Worm (Caenorhabditis elegans) whole organism, L3 larva: ENCODE results near the gene ncx-7.

Source experiments
- R02D3.7 ChIP-seq: fragments of 150-350 bp; optimal IDR thresholded peaks from 2 replicates; lab custom pipeline; 2014; ENCODE audit warnings: missing biosample characterization, missing genetic modification characterization
- ZK546.5 ChIP-seq: sonication (generic microtip); optimal IDR thresholded peaks from 2 replicates; lab custom pipeline; 2017; ENCODE audit warnings: missing biosample characterization, missing genetic modification characterization
- aly-2 ChIP-seq: fragments of 150-350 bp; optimal IDR thresholded peaks from 2 replicates; lab custom pipeline; 2014; ENCODE audit warnings: missing biosample characterization, missing genetic modification characterization
- ama-1 ChIP-seq: fragments of 150-350 bp; optimal IDR thresholded peaks from 2 replicates; lab custom pipeline; 2018
- ceh-16 ChIP-seq: sonication (generic microtip); optimal IDR thresholded peaks from 2 replicates; lab custom pipeline; 2017; ENCODE audit warnings: missing biosample characterization, missing genetic modification characterization
- ceh-28 ChIP-seq: fragments of 150-350 bp; optimal IDR thresholded peaks from 2 replicates; lab custom pipeline; 2014; ENCODE audit warnings: missing biosample characterization, missing genetic modification reagents, missing genetic modification characterization
- ceh-82 ChIP-seq: fragments of 150-350 bp; optimal IDR thresholded peaks from 2 replicates; lab custom pipeline; 2014; ENCODE audit warnings: missing biosample characterization, missing genetic modification characterization
- ceh-9 ChIP-seq: sonication (generic microtip); optimal IDR thresholded peaks from 2 replicates; lab custom pipeline; 2018; ENCODE audit warnings: missing biosample characterization, missing genetic modification characterization
- daf-12 ChIP-seq: fragments of 150-350 bp; optimal IDR thresholded peaks from 2 replicates; lab custom pipeline; 2014; ENCODE audit warnings: missing biosample characterization, missing genetic modification reagents, missing genetic modification characterization
- egl-27 ChIP-seq: sonication (generic microtip); optimal IDR thresholded peaks from 4 replicates; lab custom pipeline; 2017; ENCODE audit warnings: missing biosample characterization, missing genetic modification reagents, missing genetic modification characterization
- egl-5 ChIP-seq: fragments of 150-350 bp; optimal IDR thresholded peaks from 2 replicates; lab custom pipeline; 2017; ENCODE audit warnings: missing biosample characterization, missing genetic modification reagents, missing genetic modification characterization, inconsistent platforms
- elt-1 ChIP-seq: fragments of 150-350 bp; optimal IDR thresholded peaks from 2 replicates; lab custom pipeline; 2014; ENCODE audit warnings: missing biosample characterization, missing genetic modification characterization
- elt-2 ChIP-seq: sonication (generic microtip); optimal IDR thresholded peaks from 2 replicates; lab custom pipeline; 2016; ENCODE audit warnings: missing genetic modification reagents, mild to moderate bottlenecking, missing genetic modification characterization, missing compliant biosample characterization
- elt-3 ChIP-seq, 3 experiments: fragments of 150-350 bp in 1 of 3; sonication (generic microtip) in 2 of 3; optimal IDR thresholded peaks; 2 replicates in 2 of 3; 4 replicates in 1 of 3; lab custom pipeline; 2014 to 2017; ENCODE audit warnings: missing biosample characterization in 3 of 3, missing genetic modification characterization in 3 of 3
- eor-1 ChIP-seq, 2 experiments: fragments of 150-350 bp; optimal IDR thresholded peaks; 2 replicates each; lab custom pipeline; 2014 to 2018; ENCODE audit warnings: missing biosample characterization in 2 of 2, missing genetic modification characterization in 2 of 2
- fkh-10 ChIP-seq: sonication (generic microtip); optimal IDR thresholded peaks from 2 replicates; lab custom pipeline; 2017; ENCODE audit warnings: missing biosample characterization, missing genetic modification reagents, missing genetic modification characterization
- fkh-2 ChIP-seq: fragments of 150-350 bp; optimal IDR thresholded peaks from 2 replicates; lab custom pipeline; 2014; ENCODE audit warnings: missing biosample characterization, missing genetic modification reagents, missing genetic modification characterization
- fos-1 ChIP-seq: fragments of 150-350 bp; optimal IDR thresholded peaks from 2 replicates; lab custom pipeline; 2014; ENCODE audit warnings: missing biosample characterization, missing genetic modification characterization
- hmg-11 ChIP-seq: sonication (generic microtip); optimal IDR thresholded peaks from 2 replicates; lab custom pipeline; 2016; ENCODE audit warnings: missing genetic modification characterization, missing compliant biosample characterization
- lin-15B ChIP-seq: fragments of 150-350 bp; optimal IDR thresholded peaks from 2 replicates; lab custom pipeline; 2014; ENCODE audit warnings: missing biosample characterization, missing genetic modification characterization
- lin-39 ChIP-seq: fragments of 150-350 bp; optimal IDR thresholded peaks from 2 replicates; lab custom pipeline; 2018; ENCODE audit warnings: missing biosample characterization, missing genetic modification reagents, missing genetic modification characterization
- lsy-12 ChIP-seq: sonication (generic microtip); optimal IDR thresholded peaks from 2 replicates; lab custom pipeline; 2016; ENCODE audit warnings: mild to moderate bottlenecking, missing genetic modification characterization, missing compliant biosample characterization
- mdl-1 ChIP-seq: fragments of 150-350 bp; optimal IDR thresholded peaks from 2 replicates; lab custom pipeline; 2014; ENCODE audit warnings: missing biosample characterization, missing genetic modification characterization
- mml-1 ChIP-seq: fragments of 150-350 bp; sonication (generic microtip); optimal IDR thresholded peaks from 3 replicates; lab custom pipeline; 2014; ENCODE audit warnings: missing biosample characterization, missing genetic modification characterization
- nfya-1 ChIP-seq: sonication (generic microtip); optimal IDR thresholded peaks from 2 replicates; lab custom pipeline; 2017; ENCODE audit warnings: missing genetic modification characterization, mild to moderate bottlenecking, missing compliant biosample characterization, antibody characterized with exemption, moderate library complexity; ENCODE audit not compliant: insufficient read depth
- nhr-11 ChIP-seq: fragments of 150-350 bp; optimal IDR thresholded peaks from 2 replicates; lab custom pipeline; 2014; ENCODE audit warnings: missing biosample characterization, missing genetic modification characterization
- nhr-23 ChIP-seq: fragments of 150-350 bp; optimal IDR thresholded peaks from 2 replicates; lab custom pipeline; 2014; ENCODE audit warnings: missing biosample characterization, missing genetic modification reagents, missing genetic modification characterization
- nhr-237 ChIP-seq: fragments of 150-350 bp; optimal IDR thresholded peaks from 2 replicates; lab custom pipeline; 2014; ENCODE audit warnings: missing biosample characterization, missing genetic modification characterization
- nhr-25 ChIP-seq: sonication (generic microtip); optimal IDR thresholded peaks from 2 replicates; lab custom pipeline; 2017; ENCODE audit warnings: missing biosample characterization, missing genetic modification characterization
- nhr-28 ChIP-seq: fragments of 150-350 bp; optimal IDR thresholded peaks from 2 replicates; lab custom pipeline; 2014; ENCODE audit warnings: missing biosample characterization, missing genetic modification characterization
- nhr-43 ChIP-seq: sonication (generic microtip); optimal IDR thresholded peaks from 2 replicates; lab custom pipeline; 2016; ENCODE audit warnings: mild to moderate bottlenecking, missing genetic modification characterization, missing compliant biosample characterization; ENCODE audit not compliant: poor library complexity, severe bottlenecking
- nhr-67 ChIP-seq: fragments of 150-350 bp; optimal IDR thresholded peaks from 2 replicates; lab custom pipeline; 2014; ENCODE audit warnings: missing biosample characterization, missing genetic modification characterization
- nhr-76 ChIP-seq: fragments of 150-350 bp; sonication (generic microtip); optimal IDR thresholded peaks from 5 replicates; lab custom pipeline; 2014; ENCODE audit warnings: missing biosample characterization, missing genetic modification characterization
- nhr-77 ChIP-seq: fragments of 150-350 bp; optimal IDR thresholded peaks from 2 replicates; lab custom pipeline; 2014; ENCODE audit warnings: missing biosample characterization, missing genetic modification characterization
- pha-4 ChIP-seq: fragments of 150-350 bp; optimal IDR thresholded peaks from 2 replicates; lab custom pipeline; 2014; ENCODE audit warnings: missing biosample characterization, missing genetic modification reagents, missing genetic modification characterization
- pqm-1 ChIP-seq: fragments of 150-350 bp; optimal IDR thresholded peaks from 2 replicates; lab custom pipeline; 2017; ENCODE audit warnings: missing biosample characterization, missing genetic modification characterization, inconsistent platforms
- sea-2 ChIP-seq: fragments of 150-350 bp; sonication (generic microtip); optimal IDR thresholded peaks from 4 replicates; lab custom pipeline; 2014; ENCODE audit warnings: missing biosample characterization, missing genetic modification reagents, missing genetic modification characterization
- snpc-4 ChIP-seq: fragments of 150-350 bp; optimal IDR thresholded peaks from 2 replicates; lab custom pipeline; 2014; ENCODE audit warnings: missing biosample characterization, missing genetic modification characterization
- tbx-2 ChIP-seq: sonication (generic microtip); optimal IDR thresholded peaks from 2 replicates; lab custom pipeline; 2016; ENCODE audit warnings: mild to moderate bottlenecking, missing genetic modification characterization, missing compliant biosample characterization
- ztf-11 ChIP-seq: fragments of 150-350 bp; optimal IDR thresholded peaks from 2 replicates; lab custom pipeline; 2014; ENCODE audit warnings: missing biosample characterization, missing genetic modification characterization
- ztf-4 ChIP-seq: fragments of 150-350 bp; optimal IDR thresholded peaks from 2 replicates; lab custom pipeline; 2014; ENCODE audit warnings: missing biosample characterization, missing genetic modification characterization

ncx-7 gene

DNA sequence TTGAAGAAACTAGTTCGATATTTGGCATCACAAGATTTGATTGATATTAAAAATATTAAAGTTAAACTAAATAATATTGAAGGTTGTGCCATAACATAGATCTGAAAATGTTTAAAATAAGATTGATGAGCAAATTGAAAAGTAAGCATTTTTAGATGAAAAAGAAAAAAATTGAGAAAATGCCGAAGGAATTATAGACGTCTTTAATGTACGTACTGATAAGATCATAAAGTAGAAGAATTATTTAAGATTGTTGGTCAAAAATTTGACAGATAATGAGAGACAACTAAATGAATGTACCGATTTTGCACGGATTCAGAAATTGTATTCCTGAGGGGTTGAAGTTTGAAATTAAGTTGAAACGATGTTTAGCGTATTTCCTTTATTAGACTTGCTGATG, at the start of gene ncx-7:
ncx-7 (minus strand) TSS at position 101 of the 400 bp plus-strand sequence.
- TF ChIP-seq elt-3 (tag; optimal IDR thresholded peaks at IDR 0.05; lab: Kevin White, UChicago), result no peak
- TF ChIP-seq lsy-12 (tag; lab: Kevin White, UChicago), result no peak
- TF ChIP-seq sea-2 (GFP tag; lab: Kevin White, UChicago), result no peak
- TF ChIP-seq elt-2 (tag; lab: Kevin White, UChicago), result peak; percentile 58
- no peak for TF ChIP-seq lin-15B
- no peak for TF ChIP-seq nhr-237 (tag; lab: Kevin White, UChicago)
- TF ChIP-seq fos-1 (tag; lab: Kevin White, UChicago), result no peak
- no peak for TF ChIP-seq nhr-11 (tag; lab: Kevin White, UChicago)
- no peak for TF ChIP-seq ztf-4 (tag; lab: Kevin White, UChicago)
- no peak for TF ChIP-seq daf-12
- TF ChIP-seq pqm-1, result peak; percentile 36

DNA sequence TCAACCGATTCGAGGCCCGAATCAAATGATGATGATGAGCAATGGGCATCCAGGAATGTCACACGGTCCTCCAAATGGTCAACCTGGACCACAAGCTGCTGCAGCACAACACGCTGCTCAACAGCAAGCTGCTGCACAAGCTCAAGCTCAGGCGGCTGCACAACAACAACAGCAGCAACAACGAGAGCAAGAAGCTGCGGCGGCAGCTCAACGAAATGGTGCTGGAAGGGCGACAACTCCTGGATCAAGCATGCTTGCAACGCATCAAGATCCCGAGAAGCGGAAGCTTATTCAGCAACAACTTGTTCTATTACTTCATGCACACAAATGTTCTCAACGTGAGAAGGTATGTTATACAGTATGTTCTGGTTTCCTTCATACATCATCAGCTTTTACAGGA, 47.9 kb upstream of the ncx-7 start:
- TF ChIP-seq tbx-2 (tag; lab: Kevin White, UChicago) (no peak), nhr-237 (tag; lab: Kevin White, UChicago) (no peak), ama-1 (lab: Kevin White, UChicago) (no peak), nhr-11 (tag; lab: Kevin White, UChicago) (no peak), lin-39 (tag; lab: Kevin White, UChicago) (no peak), elt-3 (tag; optimal IDR thresholded peaks at IDR 0.05; lab: Kevin White, UChicago) (no peak), ZK546.5 (tag; lab: Kevin White, UChicago) (no peak), eor-1 (tag; optimal IDR thresholded peaks at IDR 0.05; lab: Kevin White, UChicago) (no peak), pqm-1 (no peak), ztf-11 (tag; lab: Kevin White, UChicago) (no peak), nhr-76 (tag; lab: Kevin White, UChicago) (no peak)

DNA sequence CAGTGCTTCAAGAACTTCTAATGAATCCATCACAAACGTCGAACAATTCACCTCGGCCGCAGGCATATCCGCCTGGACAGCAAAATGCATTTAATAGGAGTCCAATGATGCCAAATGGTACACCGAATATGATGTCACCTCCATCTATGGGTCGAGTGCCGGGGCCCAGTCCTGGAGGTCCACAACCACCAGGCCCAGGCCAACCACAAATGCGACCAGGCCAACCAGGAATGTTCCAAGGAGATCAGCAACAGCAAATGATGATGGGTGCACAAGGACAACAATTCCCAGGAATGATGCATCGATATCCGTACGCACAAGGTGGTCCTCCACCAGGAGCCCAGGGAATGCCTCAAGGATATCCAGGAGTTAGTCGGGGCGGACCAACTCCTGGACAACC, 47.0 kb upstream of the ncx-7 start:
- TF ChIP-seq nfya-1 (tag; lab: Kevin White, UChicago) (no peak), nhr-11 (tag; lab: Kevin White, UChicago) (no peak), egl-27 (tag; lab: Kevin White, UChicago) (no peak), elt-1 (no peak), snpc-4 (tag; lab: Kevin White, UChicago) (no peak), ama-1 (lab: Kevin White, UChicago) (no peak)

DNA sequence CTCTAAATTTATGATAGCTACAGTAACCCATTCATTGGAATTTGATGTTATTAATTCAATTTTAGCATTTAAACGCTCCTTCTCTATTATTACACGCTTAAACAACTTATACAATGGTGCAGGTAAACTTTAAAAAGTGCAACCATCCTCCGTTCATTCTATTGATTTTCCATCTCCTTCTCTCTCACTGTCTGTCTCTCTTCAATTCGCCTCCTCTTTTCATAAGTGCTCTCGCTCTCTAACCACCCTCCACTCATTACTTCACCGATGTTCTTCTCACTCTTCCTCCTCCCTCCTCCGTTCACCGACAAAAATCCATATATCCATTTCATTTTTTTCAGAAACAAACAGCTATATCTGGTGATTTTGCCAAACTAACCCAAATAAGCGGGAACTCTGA, 46.1 kb upstream of the ncx-7 start, which contains the start of gene cbp-1:
cbp-1 (plus strand) TSS at position 335 of the 400 bp plus-strand sequence.
- peak; percentile 44 for TF ChIP-seq egl-5
- peak; percentile 83 for TF ChIP-seq ceh-28 (tag; lab: Kevin White, UChicago)
- peak; percentile 48 for TF ChIP-seq daf-12
- no peak for TF ChIP-seq mml-1 (tag; lab: Kevin White, UChicago)
- TF ChIP-seq egl-27 (tag; lab: Kevin White, UChicago), result no peak
- TF ChIP-seq ceh-16, result no peak
- no peak for TF ChIP-seq mdl-1 (tag; lab: Kevin White, UChicago)
- TF ChIP-seq lin-39 (tag; lab: Kevin White, UChicago), result peak; percentile 53
- peak; percentile 69 for TF ChIP-seq nfya-1 (tag; lab: Kevin White, UChicago)
- peak; percentile 18 for TF ChIP-seq hmg-11 (tag; lab: Kevin White, UChicago)
- peak; percentile 51 for TF ChIP-seq nhr-25 (tag; lab: Kevin White, UChicago)
- no peak for TF ChIP-seq nhr-76 (tag; lab: Kevin White, UChicago)
- TF ChIP-seq ceh-9 (tag; lab: Kevin White, UChicago), result no peak
- peak; percentile 57 for TF ChIP-seq nhr-23 (tag; lab: Kevin White, UChicago)
- TF ChIP-seq pha-4 (tag; lab: Kevin White, UChicago), result peak; percentile 73

DNA sequence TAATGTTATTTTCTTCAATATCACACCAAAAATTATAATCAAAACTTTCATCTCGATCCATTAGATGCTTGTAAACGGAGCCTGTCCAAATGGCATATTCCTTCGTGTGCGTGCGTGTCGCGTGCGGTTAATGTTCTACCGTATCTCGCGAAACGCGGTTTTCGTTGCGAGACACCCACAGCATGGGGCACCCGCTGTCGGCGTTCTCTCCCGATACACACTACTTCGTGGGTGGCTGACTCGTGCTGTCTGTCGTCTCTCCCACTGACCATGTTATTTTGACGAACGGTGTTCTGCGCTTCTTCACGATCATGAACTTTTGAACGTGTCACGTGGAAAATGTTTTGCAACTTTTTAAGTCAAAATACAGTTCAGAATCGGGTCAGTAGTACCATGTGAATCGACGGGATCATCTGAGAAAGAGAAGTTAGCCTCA, 45.4 kb upstream of the ncx-7 start:
- TF ChIP-seq lin-39 (tag; lab: Kevin White, UChicago), result peak; percentile 100
- peak; percentile 91 for TF ChIP-seq nhr-11 (tag; lab: Kevin White, UChicago)
- peak; percentile 98 for TF ChIP-seq nhr-43 (tag; lab: Kevin White, UChicago)
- peak; percentile 66 for TF ChIP-seq fkh-10 (GFP tag; lab: Kevin White, UChicago)
- peak; percentile 77 for TF ChIP-seq nhr-77
- TF ChIP-seq fkh-2 (tag; lab: Kevin White, UChicago), result no peak
- peak; percentile 70 for TF ChIP-seq daf-12
- peak; percentile 99 for TF ChIP-seq nhr-23 (tag; lab: Kevin White, UChicago)
- TF ChIP-seq egl-5, result peak; percentile 98
- TF ChIP-seq tbx-2 (tag; lab: Kevin White, UChicago), result peak; percentile 97
- peak; percentile 90 for TF ChIP-seq R02D3.7 (tag; lab: Kevin White, UChicago)
- TF ChIP-seq aly-2 (tag; lab: Kevin White, UChicago), result peak; percentile 90
- peak; percentile 16 for TF ChIP-seq nhr-28 (tag; lab: Kevin White, UChicago)
- peak; percentile 93 for TF ChIP-seq ceh-82
- TF ChIP-seq nhr-237 (tag; lab: Kevin White, UChicago), result peak; percentile 4
- peak; percentile 78 for TF ChIP-seq egl-27 (tag; lab: Kevin White, UChicago)
- TF ChIP-seq eor-1 (tag; optimal IDR thresholded peaks at IDR 0.05; lab: Kevin White, UChicago), result no peak
- peak; percentile 87 for TF ChIP-seq snpc-4 (tag; lab: Kevin White, UChicago)
- TF ChIP-seq ceh-9 (tag; lab: Kevin White, UChicago), result no peak
- peak; percentile 57 for TF ChIP-seq ZK546.5 (tag; lab: Kevin White, UChicago)
- peak; percentile 99 for TF ChIP-seq lsy-12 (tag; lab: Kevin White, UChicago)
- TF ChIP-seq nhr-25 (tag; lab: Kevin White, UChicago), result peak; percentile 99
- no peak for TF ChIP-seq nhr-67 (tag; lab: Kevin White, UChicago)
- peak; percentile 92 for TF ChIP-seq mdl-1 (tag; lab: Kevin White, UChicago)
- no peak for TF ChIP-seq ztf-11 (tag; lab: Kevin White, UChicago)
- TF ChIP-seq pha-4 (tag; lab: Kevin White, UChicago), result peak; percentile 98
- TF ChIP-seq hmg-11 (tag; lab: Kevin White, UChicago), result peak; percentile 96
- TF ChIP-seq pqm-1, result peak; percentile 93
